Worm (Caenorhabditis elegans): ENCODE results near the gene C34E11.2.

Gene C34E11.2

ce11 chrX:11850572-11850971 lies 36.0 kb upstream of the C34E11.2 start, which contains the start of gene F54F7.14:
TSS of gene F54F7.14 (plus strand) at chrX:11850872.
- TF ChIP-seq F13C5.2 (tag; optimal IDR thresholded peaks at IDR 0.05) (no peak), tbx-37 (GFP tag; conservative IDR thresholded peaks at IDR 0.05) (no peak), hnd-1 (tag; optimal IDR thresholded peaks at IDR 0.05) (no peak), ceh-36 (tag; optimal IDR thresholded peaks at IDR 0.05) (no peak), ama-1 (optimal IDR thresholded peaks at IDR 0.05) (no peak), hmg-4 (GFP tag; optimal IDR thresholded peaks at IDR 0.05) (no peak), sea-1 (GFP tag; conservative IDR thresholded peaks at IDR 0.05) (no peak), ceh-13 (GFP tag; optimal IDR thresholded peaks at IDR 0.05) (no peak), hmbx-1 (tag; optimal IDR thresholded peaks at IDR 0.05) (no peak), ets-7 (tag; optimal IDR thresholded peaks at IDR 0.05) (no peak), flt-1 (GFP tag; IDR thresholded peaks at IDR 0.05) (no peak), tbx-11 (GFP tag; IDR thresholded peaks at IDR 0.05) (no peak), B0310.2 (tag; optimal IDR thresholded peaks at IDR 0.05) (no peak)

DNA sequence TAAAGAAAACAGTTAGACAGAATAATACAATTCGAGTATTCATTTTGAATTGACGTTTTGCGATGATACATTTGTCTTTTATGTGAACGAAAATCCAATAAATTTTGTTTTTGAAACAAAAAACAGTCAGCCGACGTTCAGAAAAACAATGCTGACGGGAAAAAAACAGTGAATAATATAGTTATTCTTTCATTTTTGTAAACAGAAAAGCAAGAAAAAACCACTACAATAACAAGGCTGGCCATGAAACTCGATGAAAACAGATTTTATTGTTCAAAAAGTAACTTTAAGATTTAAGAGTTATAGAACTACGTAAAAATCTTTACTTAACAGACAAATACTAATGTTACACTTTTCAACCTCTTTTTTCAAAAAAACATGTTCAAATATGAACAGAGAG lies 35.5 kb upstream of the C34E11.2 start, which contains the start of gene F54F7.3:
TSS of gene F54F7.3 (minus strand) at position 101 of the 400 bp plus-strand sequence.
- TF ChIP-seq F13C5.2 (tag; optimal IDR thresholded peaks at IDR 0.05) (no peak), ceh-13 (GFP tag; optimal IDR thresholded peaks at IDR 0.05) (no peak), sea-1 (GFP tag; conservative IDR thresholded peaks at IDR 0.05) (no peak), ama-1 (optimal IDR thresholded peaks at IDR 0.05) (no peak), aly-1 (tag; optimal IDR thresholded peaks at IDR 0.05) (no peak), pes-1 (GFP tag; IDR thresholded peaks at IDR 0.05) (no peak), hmbx-1 (tag; optimal IDR thresholded peaks at IDR 0.05) (no peak), tra-4 (tag; optimal IDR thresholded peaks at IDR 0.05) (no peak), B0310.2 (tag; optimal IDR thresholded peaks at IDR 0.05) (no peak), ceh-36 (tag; optimal IDR thresholded peaks at IDR 0.05) (no peak), hmg-4 (GFP tag; optimal IDR thresholded peaks at IDR 0.05) (no peak), ets-7 (tag; optimal IDR thresholded peaks at IDR 0.05) (no peak), tbx-37 (GFP tag; conservative IDR thresholded peaks at IDR 0.05) (no peak), hnd-1 (tag; optimal IDR thresholded peaks at IDR 0.05) (no peak), scrt-1 (GFP tag; IDR thresholded peaks at IDR 0.05) (no peak)

- TF ChIP-seq ama-1 (optimal IDR thresholded peaks at IDR 0.05) (no peak), aly-1 (tag; optimal IDR thresholded peaks at IDR 0.05) (no peak), ceh-36 (tag; optimal IDR thresholded peaks at IDR 0.05) (no peak), ceh-13 (GFP tag; optimal IDR thresholded peaks at IDR 0.05) (no peak), tra-4 (tag; optimal IDR thresholded peaks at IDR 0.05) (no peak), tbx-37 (GFP tag; conservative IDR thresholded peaks at IDR 0.05) (no peak), pes-1 (GFP tag; IDR thresholded peaks at IDR 0.05) (no peak), hmg-4 (GFP tag; optimal IDR thresholded peaks at IDR 0.05) (no peak), hnd-1 (tag; optimal IDR thresholded peaks at IDR 0.05) (no peak), hmbx-1 (tag; optimal IDR thresholded peaks at IDR 0.05) (no peak), F13C5.2 (tag; optimal IDR thresholded peaks at IDR 0.05) (no peak), B0310.2 (tag; optimal IDR thresholded peaks at IDR 0.05) (no peak), ets-7 (tag; optimal IDR thresholded peaks at IDR 0.05) (no peak), tbx-11 (GFP tag; IDR thresholded peaks at IDR 0.05) (no peak), flt-1 (GFP tag; IDR thresholded peaks at IDR 0.05) (no peak), scrt-1 (GFP tag; IDR thresholded peaks at IDR 0.05) (no peak), sea-1 (GFP tag; conservative IDR thresholded peaks at IDR 0.05) (no peak)
Observed at ce11 chrX:11848618-11849017, 34.1 kb upstream of the C34E11.2 start, which contains the start of gene F54F7.9. TSS of gene F54F7.9 (minus strand) at chrX:11848718.

ce11 chrX:11843363-11843762 lies 28.8 kb upstream of the C34E11.2 start, which contains the start of gene F54F7.2:
TSS of gene F54F7.2 (plus strand) at chrX:11843663.
- TF ChIP-seq ceh-13 (GFP tag; optimal IDR thresholded peaks at IDR 0.05) (no peak), ceh-36 (tag; optimal IDR thresholded peaks at IDR 0.05) (no peak), F13C5.2 (tag; optimal IDR thresholded peaks at IDR 0.05) (no peak), hmbx-1 (tag; optimal IDR thresholded peaks at IDR 0.05) (no peak), hmg-4 (GFP tag; optimal IDR thresholded peaks at IDR 0.05) (no peak), ets-7 (tag; optimal IDR thresholded peaks at IDR 0.05) (no peak), scrt-1 (GFP tag; IDR thresholded peaks at IDR 0.05) (no peak), tra-4 (tag; optimal IDR thresholded peaks at IDR 0.05) (no peak), pes-1 (GFP tag; IDR thresholded peaks at IDR 0.05) (no peak), B0310.2 (tag; optimal IDR thresholded peaks at IDR 0.05) (no peak)

DNA sequence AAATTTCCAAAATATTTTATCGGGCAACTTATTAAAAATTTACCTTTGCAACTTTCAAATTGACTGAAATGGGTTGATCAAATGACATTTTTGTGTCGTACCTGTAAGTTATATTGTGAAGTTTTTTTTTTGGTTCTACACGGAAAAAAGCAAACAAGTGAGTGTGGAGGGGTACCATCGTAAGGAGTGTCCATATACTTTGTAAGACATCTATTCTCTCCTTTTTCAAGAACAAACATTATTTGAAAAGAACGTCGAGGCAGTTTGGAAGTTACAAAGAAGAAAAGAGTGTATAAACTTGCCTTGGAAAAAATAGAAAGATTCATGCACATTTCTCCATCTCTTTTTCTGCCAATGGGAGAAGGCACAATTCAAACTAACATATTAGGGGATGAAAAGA lies 22.8 kb upstream of the C34E11.2 start, which contains the start of gene taf-7.1:
TSS of gene taf-7.1 (minus strand) at position 101 of the 400 bp plus-strand sequence.
- TF ChIP-seq hmbx-1 (tag; optimal IDR thresholded peaks at IDR 0.05) (no peak), flt-1 (GFP tag; IDR thresholded peaks at IDR 0.05) (no peak), tbx-11 (GFP tag; IDR thresholded peaks at IDR 0.05) (no peak)

- no peak for TF ChIP-seq ceh-36 (tag; optimal IDR thresholded peaks at IDR 0.05)
- TF ChIP-seq hnd-1 (tag; optimal IDR thresholded peaks at IDR 0.05): no peak
- TF ChIP-seq ceh-13 (GFP tag; optimal IDR thresholded peaks at IDR 0.05): no peak
- no peak for TF ChIP-seq flt-1 (GFP tag; IDR thresholded peaks at IDR 0.05)
- TF ChIP-seq F13C5.2 (tag; optimal IDR thresholded peaks at IDR 0.05): no peak
- no peak for TF ChIP-seq hmbx-1 (tag; optimal IDR thresholded peaks at IDR 0.05)
- no peak for TF ChIP-seq aly-1 (tag; optimal IDR thresholded peaks at IDR 0.05)
Observed at ce11 chrX:11828661-11829060, 14.1 kb upstream of the C34E11.2 start.

DNA sequence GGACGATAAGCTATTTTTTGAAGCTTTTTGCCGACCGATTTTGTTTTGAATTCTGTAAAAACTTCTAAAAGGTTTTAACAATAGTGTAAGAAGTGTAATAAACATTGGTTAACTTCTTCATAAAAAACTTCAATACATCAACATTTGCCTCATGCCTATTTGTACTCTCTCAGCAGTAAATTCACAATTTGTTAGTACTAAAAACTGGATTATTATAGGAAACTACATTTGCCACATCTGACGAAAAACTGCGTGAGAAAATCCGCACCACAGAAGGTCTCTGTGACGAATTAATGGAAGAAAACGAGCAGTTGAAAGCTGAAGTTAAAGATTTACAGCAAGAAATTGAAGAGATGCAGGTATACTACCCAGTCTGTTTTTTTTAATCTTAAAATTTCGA lies 13.0 kb upstream of the C34E11.2 start:
- TF ChIP-seq tbx-37 (GFP tag; conservative IDR thresholded peaks at IDR 0.05): no peak
- no peak for TF ChIP-seq sea-1 (GFP tag; conservative IDR thresholded peaks at IDR 0.05)
- no peak for TF ChIP-seq hmg-4 (GFP tag; optimal IDR thresholded peaks at IDR 0.05)
- TF ChIP-seq hmbx-1 (tag; optimal IDR thresholded peaks at IDR 0.05): no peak
- TF ChIP-seq F13C5.2 (tag; optimal IDR thresholded peaks at IDR 0.05): no peak
- TF ChIP-seq ceh-36 (tag; optimal IDR thresholded peaks at IDR 0.05): no peak
- no peak for TF ChIP-seq scrt-1 (GFP tag; IDR thresholded peaks at IDR 0.05)
- no peak for TF ChIP-seq ama-1 (optimal IDR thresholded peaks at IDR 0.05)
- no peak for TF ChIP-seq hnd-1 (tag; optimal IDR thresholded peaks at IDR 0.05)

DNA sequence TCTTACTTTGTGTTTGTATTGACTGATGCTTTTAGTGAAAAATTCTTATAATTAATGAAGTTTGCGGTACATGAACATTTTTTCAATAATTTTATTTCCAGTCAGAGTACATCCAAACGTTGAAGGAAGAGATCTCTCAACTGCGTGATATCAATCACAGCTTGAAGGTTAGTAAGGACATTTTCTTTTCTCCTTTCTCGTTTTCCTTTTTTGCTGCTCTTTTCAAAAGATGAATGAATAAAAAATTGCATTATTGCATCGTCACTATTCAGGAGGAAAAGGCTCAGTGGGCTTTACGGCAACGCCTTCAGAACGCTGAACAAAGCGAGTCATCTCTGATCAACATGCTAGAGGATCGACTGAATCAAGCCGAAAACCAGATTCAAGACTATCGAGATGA lies 12.3 kb upstream of the C34E11.2 start:
- no peak for TF ChIP-seq flt-1 (GFP tag; IDR thresholded peaks at IDR 0.05)
- TF ChIP-seq sea-1 (GFP tag; conservative IDR thresholded peaks at IDR 0.05): no peak
- TF ChIP-seq ama-1 (optimal IDR thresholded peaks at IDR 0.05): no peak
- TF ChIP-seq tbx-37 (GFP tag; conservative IDR thresholded peaks at IDR 0.05): no peak
- no peak for TF ChIP-seq B0310.2 (tag; optimal IDR thresholded peaks at IDR 0.05)

All from whole organism, early embryonic.